Worm (Caenorhabditis elegans) whole organism, L1 larva: Measurements from ENCODE around the gene K12H6.12.

Experiments
- C04F5.9 ChIP-seq: sonication (generic microtip); optimal IDR thresholded peaks from 2 replicates; lab custom pipeline; 2016; ENCODE audit warnings: missing genetic modification characterization, missing compliant biosample characterization
- C34B4.2 ChIP-seq: sonication (generic microtip); optimal IDR thresholded peaks from 2 replicates; lab custom pipeline; 2017; ENCODE audit warnings: mild to moderate bottlenecking, missing genetic modification characterization, missing compliant biosample characterization
- aha-1 ChIP-seq: fragments of 150-350 bp; optimal IDR thresholded peaks from 2 replicates; lab custom pipeline; 2014; ENCODE audit warnings: missing biosample characterization, missing genetic modification characterization
- aly-2 ChIP-seq: fragments of 150-350 bp; optimal IDR thresholded peaks from 2 replicates; lab custom pipeline; 2014; ENCODE audit warnings: missing biosample characterization, missing genetic modification characterization
- ama-1 ChIP-seq: fragments of 150-350 bp; optimal IDR thresholded peaks from 2 replicates; lab custom pipeline; 2014
- blmp-1 ChIP-seq: fragments of 150-350 bp; optimal IDR thresholded peaks from 2 replicates; lab custom pipeline; 2014; ENCODE audit warnings: missing biosample characterization, missing genetic modification characterization
- ceh-88 ChIP-seq: fragments of 200-800 bp; sonication (Bioruptor generic); IDR thresholded peaks from 2 replicates; pipeline ENCODE4 v1.3.6; 2022; ENCODE audit warnings: missing genetic modification characterization, missing compliant biosample characterization
- ceh-90 ChIP-seq: sonication (generic microtip); optimal IDR thresholded peaks from 2 replicates; lab custom pipeline; 2016; ENCODE audit warnings: missing genetic modification characterization, missing compliant biosample characterization
- dpl-1 ChIP-seq, 3 experiments: fragments of 150-350 bp in 2 of 3; sonication (generic microtip) in 1 of 3; optimal IDR thresholded peaks; 2 replicates each; lab custom pipeline; 2014 to 2017; ENCODE audit warnings: missing biosample characterization in 3 of 3, missing genetic modification characterization in 3 of 3, missing genetic modification reagents in 3 of 3
- dsc-1 ChIP-seq: sonication (generic microtip); optimal IDR thresholded peaks from 2 replicates; lab custom pipeline; 2016; ENCODE audit warnings: mild to moderate bottlenecking, missing genetic modification characterization, missing compliant biosample characterization
- efl-1 ChIP-seq, 4 experiments: fragments of 150-350 bp; optimal IDR thresholded peaks in 3 of 4; peaks in 1 of 4; 1 replicate in 1 of 4; 2 replicates in 3 of 4; lab custom pipeline; 2014; ENCODE audit warnings: missing biosample characterization in 2 of 4, missing genetic modification characterization in 2 of 4, missing genetic modification reagents in 2 of 4
- egl-13 ChIP-seq: sonication (generic microtip); optimal IDR thresholded peaks from 2 replicates; lab custom pipeline; 2016; ENCODE audit warnings: missing genotype, missing genetic modification reagents, missing genetic modification characterization, missing compliant biosample characterization
- egl-27 ChIP-seq, 2 experiments: fragments of 150-350 bp in 1 of 2; sonication (generic microtip); optimal IDR thresholded peaks; 3 replicates each; lab custom pipeline; 2017 to 2018; ENCODE audit warnings: missing biosample characterization in 2 of 2, missing genetic modification characterization in 2 of 2, missing genetic modification reagents in 2 of 2
- fkh-10 ChIP-seq: sonication (generic microtip); optimal IDR thresholded peaks from 2 replicates; lab custom pipeline; 2017; ENCODE audit warnings: missing biosample characterization, missing genetic modification reagents, missing genetic modification characterization
- fos-1 ChIP-seq: fragments of 150-350 bp; optimal IDR thresholded peaks from 2 replicates; lab custom pipeline; 2014; ENCODE audit warnings: missing biosample characterization, missing genetic modification characterization
- grh-1 ChIP-seq: fragments of 200-800 bp; sonication (Bioruptor generic); IDR thresholded peaks from 2 replicates; pipeline ENCODE4 v1.3.6; 2022; ENCODE audit warnings: missing genetic modification reagents, missing genetic modification characterization, missing compliant biosample characterization
- hlh-17 ChIP-seq: fragments of 200-800 bp; sonication (Bioruptor generic); optimal IDR thresholded peaks from 2 replicates; lab custom pipeline; 2018; ENCODE audit warnings: missing genetic modification characterization, mild to moderate bottlenecking, missing compliant biosample characterization, moderate library complexity, borderline replicate concordance
- hpl-2 ChIP-seq: fragments of 150-350 bp; optimal IDR thresholded peaks from 2 replicates; lab custom pipeline; 2014; ENCODE audit warnings: missing biosample characterization, missing genetic modification reagents, missing genetic modification characterization
- jun-1 ChIP-seq: fragments of 150-350 bp; optimal IDR thresholded peaks from 2 replicates; lab custom pipeline; 2014; ENCODE audit warnings: missing biosample characterization, missing genetic modification reagents, missing genetic modification characterization
- lin-13 ChIP-seq: fragments of 150-350 bp; optimal IDR thresholded peaks from 2 replicates; lab custom pipeline; 2014; ENCODE audit warnings: missing biosample characterization, missing genetic modification reagents, missing genetic modification characterization
- lin-15B ChIP-seq: fragments of 150-350 bp; sonication (generic microtip); optimal IDR thresholded peaks from 3 replicates; lab custom pipeline; 2014; ENCODE audit warnings: missing biosample characterization, missing genetic modification characterization
- lir-3 ChIP-seq: sonication (generic microtip); optimal IDR thresholded peaks from 2 replicates; lab custom pipeline; 2016; ENCODE audit warnings: mild to moderate bottlenecking, missing genetic modification characterization, moderate library complexity, missing compliant biosample characterization; ENCODE audit not compliant: poor library complexity
- lsy-2 ChIP-seq, 2 experiments: fragments of 150-350 bp; optimal IDR thresholded peaks; 2 replicates each; lab custom pipeline; 2014; ENCODE audit warnings: missing biosample characterization in 2 of 2, missing genetic modification characterization in 2 of 2
- mdl-1 ChIP-seq, 2 experiments: fragments of 150-350 bp; optimal IDR thresholded peaks; 2 replicates each; lab custom pipeline; 2014 to 2017; ENCODE audit warnings: missing biosample characterization in 2 of 2, missing genetic modification characterization in 2 of 2, inconsistent platforms in 1 of 2
- mef-2 ChIP-seq: fragments of 150-350 bp; optimal IDR thresholded peaks from 2 replicates; lab custom pipeline; 2014; ENCODE audit warnings: missing biosample characterization, missing genetic modification characterization
- nhr-11 ChIP-seq: fragments of 150-350 bp; optimal IDR thresholded peaks from 2 replicates; lab custom pipeline; 2014; ENCODE audit warnings: missing biosample characterization, missing genetic modification characterization
- nhr-12 ChIP-seq: sonication (generic microtip); optimal IDR thresholded peaks from 2 replicates; lab custom pipeline; 2017; ENCODE audit warnings: missing biosample characterization, missing genetic modification characterization
- nhr-19 ChIP-seq: fragments of 200-800 bp; sonication (Bioruptor generic); conservative IDR thresholded peaks from 2 replicates; pipeline ENCODE4 v1.3.6; 2022; ENCODE audit warnings: missing genetic modification characterization, missing compliant biosample characterization
- nhr-20 ChIP-seq: sonication (generic microtip); optimal IDR thresholded peaks from 2 replicates; lab custom pipeline; 2016; ENCODE audit warnings: mild to moderate bottlenecking, missing genetic modification characterization, missing compliant biosample characterization
- nhr-237 ChIP-seq: fragments of 150-350 bp; optimal IDR thresholded peaks from 2 replicates; lab custom pipeline; 2014; ENCODE audit warnings: missing biosample characterization, missing genetic modification characterization
- nhr-76 ChIP-seq: sonication (generic microtip); optimal IDR thresholded peaks from 2 replicates; lab custom pipeline; 2017; ENCODE audit warnings: missing biosample characterization, missing genetic modification characterization
- nhr-77 ChIP-seq: fragments of 150-350 bp; optimal IDR thresholded peaks from 2 replicates; lab custom pipeline; 2014; ENCODE audit warnings: missing biosample characterization, missing genetic modification characterization
- nhr-85 ChIP-seq: sonication (generic microtip); peaks from one replicate; lab custom pipeline; 2016; ENCODE audit warnings: missing genetic modification characterization, inconsistent platforms, missing compliant biosample characterization
- nhr-90 ChIP-seq: sonication (generic microtip); optimal IDR thresholded peaks from 2 replicates; lab custom pipeline; 2016; ENCODE audit warnings: mild to moderate bottlenecking, missing genetic modification characterization, missing compliant biosample characterization; ENCODE audit not compliant: poor library complexity
- pax-3 ChIP-seq: fragments of 200-800 bp; sonication (Bioruptor generic); optimal IDR thresholded peaks from 2 replicates; lab custom pipeline; 2018; ENCODE audit warnings: mild to moderate bottlenecking, missing genetic modification characterization, moderate library complexity, missing compliant biosample characterization
- rnt-1 ChIP-seq: sonication (generic microtip); optimal IDR thresholded peaks from 2 replicates; lab custom pipeline; 2016; ENCODE audit warnings: mild to moderate bottlenecking, missing genetic modification characterization, moderate library complexity, missing compliant biosample characterization
- skn-1 ChIP-seq: fragments of 150-350 bp; optimal IDR thresholded peaks from 2 replicates; lab custom pipeline; 2014; ENCODE audit warnings: missing biosample characterization, missing genetic modification characterization
- snpc-4 ChIP-seq: fragments of 150-350 bp; optimal IDR thresholded peaks from 2 replicates; lab custom pipeline; 2014; ENCODE audit warnings: missing biosample characterization, missing genetic modification characterization
- sup-37 ChIP-seq: fragments of 200-800 bp; sonication (Bioruptor generic); optimal IDR thresholded peaks from 2 replicates; lab custom pipeline; 2018; ENCODE audit warnings: mild to moderate bottlenecking, missing genetic modification characterization, missing compliant biosample characterization
- swsn-7 ChIP-seq: sonication (generic microtip); optimal IDR thresholded peaks from 2 replicates; lab custom pipeline; 2016; ENCODE audit warnings: missing genetic modification characterization, missing compliant biosample characterization
- unc-130 ChIP-seq: fragments of 150-350 bp; optimal IDR thresholded peaks from 2 replicates; lab custom pipeline; 2017; ENCODE audit warnings: missing biosample characterization, missing genetic modification characterization, inconsistent platforms
- unc-30 ChIP-seq: sonication (generic microtip); optimal IDR thresholded peaks from 2 replicates; lab custom pipeline; 2017; ENCODE audit warnings: missing biosample characterization, missing genetic modification characterization
- vab-15 ChIP-seq: sonication (generic microtip); optimal IDR thresholded peaks from 2 replicates; lab custom pipeline; 2017; ENCODE audit warnings: missing genotype, mild to moderate bottlenecking, missing genetic modification characterization, missing compliant biosample characterization
- xbp-1 ChIP-seq: sonication (generic microtip); optimal IDR thresholded peaks from 2 replicates; lab custom pipeline; 2016; ENCODE audit warnings: missing genetic modification characterization, missing compliant biosample characterization
- zag-1 ChIP-seq: fragments of 150-350 bp; optimal IDR thresholded peaks from 2 replicates; lab custom pipeline; 2014; ENCODE audit warnings: missing biosample characterization, missing genetic modification characterization
- zip-4 ChIP-seq: fragments of 200-800 bp; sonication (Bioruptor generic); optimal IDR thresholded peaks from 2 replicates; lab custom pipeline; 2018; ENCODE audit warnings: mild to moderate bottlenecking, missing genetic modification characterization, moderate library complexity, missing compliant biosample characterization
- ztf-4 ChIP-seq: fragments of 150-350 bp; optimal IDR thresholded peaks from 2 replicates; lab custom pipeline; 2014; ENCODE audit warnings: missing biosample characterization, missing genetic modification characterization

The K12H6.12 gene

ce11 chrII:2781355-2781754 lies 26.6 kb upstream of the K12H6.12 start, which contains the start of gene F08D12.2:
Gene F08D12.2, plus strand, starts transcription at chrII:2781655.
- TF ChIP-seq swsn-7 (no peak), nhr-76 (tag; lab: Kevin White, UChicago) (no peak), zag-1 (tag; lab: Kevin White, UChicago) (no peak), fkh-10 (GFP tag; lab: Kevin White, UChicago) (no peak), nhr-77 (tag; lab: Kevin White, UChicago) (no peak), unc-30 (tag; lab: Kevin White, UChicago) (no peak), fos-1 (no peak), zip-4 (no peak), ceh-90 (tag; lab: Kevin White, UChicago) (no peak), snpc-4 (tag; lab: Kevin White, UChicago) (no peak), jun-1 (tag; lab: Kevin White, UChicago) (no peak), pax-3 (tag; lab: Kevin White, UChicago) (no peak), nhr-11 (tag; lab: Kevin White, UChicago) (no peak), lsy-2 (tag; optimal IDR thresholded peaks at IDR 0.05; lab: Kevin White, UChicago) (no peak), nhr-85 (tag; lab: Kevin White, UChicago) (no peak), aha-1 (no peak), nhr-12 (tag; lab: Kevin White, UChicago) (no peak), dpl-1 (GFP tag; optimal IDR thresholded peaks at IDR 0.05; lab: Kevin White, UChicago) (no peak), nhr-19 (GFP tag; lab: Robert Waterston, UW) (no peak), grh-1 (GFP tag; lab: Robert Waterston, UW) (no peak)

- TF ChIP-seq blmp-1 (tag; lab: Kevin White, UChicago) (no peak), ztf-4 (tag; lab: Kevin White, UChicago) (no peak), lin-13 (GFP tag; lab: Kevin White, UChicago) (no peak), sup-37 (GFP tag; lab: Kevin White, UChicago) (no peak), efl-1 (optimal IDR thresholded peaks at IDR 0.05; lab: Kevin White, UChicago) (no peak), efl-1 (GFP tag; optimal IDR thresholded peaks at IDR 0.05 in 1 of 2; lab: Kevin White, UChicago) (no peak), grh-1 (GFP tag; lab: Robert Waterston, UW) (no peak), egl-13 (no peak)
Observed at ce11 chrII:2783380-2783779, 24.6 kb upstream of the K12H6.12 start.

DNA sequence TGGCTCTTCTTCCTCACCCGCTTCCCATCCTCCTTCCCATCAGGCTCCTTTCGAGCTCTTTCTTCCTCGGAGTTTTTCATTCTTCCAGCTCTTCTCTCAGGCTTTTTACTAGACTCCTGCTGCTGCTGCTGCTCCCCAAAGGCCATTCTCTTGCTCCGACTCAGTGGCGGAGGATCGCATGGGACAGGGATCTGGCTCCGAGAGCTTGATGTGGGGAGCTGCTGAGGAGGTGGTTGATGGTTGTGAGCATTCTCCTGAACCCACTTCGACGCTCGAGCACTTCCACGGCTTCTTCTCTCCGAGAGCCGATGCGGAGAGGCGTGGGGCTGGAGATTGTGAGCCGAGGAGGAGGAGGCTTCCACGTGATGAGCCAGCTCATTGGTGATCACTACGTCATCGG lies 22.2 kb upstream of the K12H6.12 start:
- no peak for TF ChIP-seq efl-1 (optimal IDR thresholded peaks at IDR 0.05; lab: Kevin White, UChicago)
- TF ChIP-seq efl-1 (GFP tag; optimal IDR thresholded peaks at IDR 0.05 in 1 of 2; lab: Kevin White, UChicago) = peak in 1 of 2 experiments; percentile 49
- no peak for TF ChIP-seq C34B4.2 (tag; lab: Kevin White, UChicago)
- TF ChIP-seq egl-27 (tag; optimal IDR thresholded peaks at IDR 0.05; lab: Kevin White, UChicago) = no peak

- TF ChIP-seq ama-1 (no peak), hpl-2 (GFP tag; lab: Kevin White, UChicago) (no peak), C04F5.9 (tag; lab: Kevin White, UChicago) (no peak), mef-2 (tag; lab: Kevin White, UChicago) (no peak), lin-15B (tag; lab: Kevin White, UChicago) (peak; percentile 15), ztf-4 (tag; lab: Kevin White, UChicago) (no peak), nhr-11 (tag; lab: Kevin White, UChicago) (no peak), nhr-20 (tag; lab: Kevin White, UChicago) (no peak), unc-130 (tag; lab: Kevin White, UChicago) (peak; percentile 64), zip-4 (no peak), lin-13 (GFP tag; lab: Kevin White, UChicago) (peak; percentile 27), hlh-17 (GFP tag; lab: Kevin White, UChicago) (no peak), rnt-1 (tag; lab: Kevin White, UChicago) (no peak), nhr-90 (tag; lab: Kevin White, UChicago) (no peak), dsc-1 (tag; lab: Kevin White, UChicago) (no peak), aly-2 (tag; lab: Kevin White, UChicago) (no peak), lir-3 (tag; lab: Kevin White, UChicago) (no peak), xbp-1 (tag; lab: Kevin White, UChicago) (peak; percentile 27), swsn-7 (peak; percentile 10), vab-15 (tag; lab: Kevin White, UChicago) (peak; percentile 26), ceh-88 (no peak), skn-1 (tag; lab: Kevin White, UChicago) (no peak), mdl-1 (tag; optimal IDR thresholded peaks at IDR 0.05; lab: Kevin White, UChicago) (peak in 1 of 2 experiments; percentile 18), grh-1 (GFP tag; lab: Robert Waterston, UW) (no peak), nhr-237 (tag; lab: Kevin White, UChicago) (no peak)
Observed at ce11 chrII:2787031-2787512, 20.9 kb upstream of the K12H6.12 start, which contains the start of the genes F08D12.12 and srpa-72. Gene F08D12.12, minus strand, starts transcription at chrII:2787081. Gene srpa-72, plus strand, starts transcription at chrII:2787481.
